Fruit fly (Drosophila melanogaster): ENCODE measurements around the gene BTBD9.

BTBD9 gene

dm6 chrX:10774957-10775682 is 6.8 kb downstream of the BTBD9 start:
- TF ChIP-seq CG8478 (optimal IDR thresholded peaks at IDR 0.05) (no peak), CTCF (optimal IDR thresholded peaks at IDR 0.05) (no peak)

DNA sequence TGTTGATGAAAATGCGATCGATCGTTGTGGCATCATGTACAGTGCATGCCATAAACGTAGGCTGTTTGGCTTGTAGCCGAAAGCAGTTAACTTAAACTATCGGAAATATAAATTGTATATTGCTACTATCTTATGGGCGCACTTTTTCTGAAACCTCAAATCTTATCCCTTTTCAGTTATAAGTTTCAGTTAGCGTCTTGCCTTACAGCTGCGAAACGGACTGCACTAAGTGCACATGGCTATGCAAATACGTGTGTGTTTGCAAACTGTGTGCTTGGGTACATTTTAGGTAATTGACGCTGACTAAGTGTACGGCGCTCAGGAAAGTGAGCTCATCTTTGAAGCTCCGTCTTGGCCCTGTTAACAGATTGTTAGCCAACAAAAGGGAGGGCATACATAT is 7.4 kb downstream of the BTBD9 start:
- TF ChIP-seq CG8478 (optimal IDR thresholded peaks at IDR 0.05) = no peak
- TF ChIP-seq CTCF (optimal IDR thresholded peaks at IDR 0.05) = no peak

- no peak for TF ChIP-seq CTCF (optimal IDR thresholded peaks at IDR 0.05)
- no peak for TF ChIP-seq CG8478 (optimal IDR thresholded peaks at IDR 0.05)
These were observed 15.2 kb downstream of the BTBD9 start for dm6 chrX:10783374-10784064.

DNA sequence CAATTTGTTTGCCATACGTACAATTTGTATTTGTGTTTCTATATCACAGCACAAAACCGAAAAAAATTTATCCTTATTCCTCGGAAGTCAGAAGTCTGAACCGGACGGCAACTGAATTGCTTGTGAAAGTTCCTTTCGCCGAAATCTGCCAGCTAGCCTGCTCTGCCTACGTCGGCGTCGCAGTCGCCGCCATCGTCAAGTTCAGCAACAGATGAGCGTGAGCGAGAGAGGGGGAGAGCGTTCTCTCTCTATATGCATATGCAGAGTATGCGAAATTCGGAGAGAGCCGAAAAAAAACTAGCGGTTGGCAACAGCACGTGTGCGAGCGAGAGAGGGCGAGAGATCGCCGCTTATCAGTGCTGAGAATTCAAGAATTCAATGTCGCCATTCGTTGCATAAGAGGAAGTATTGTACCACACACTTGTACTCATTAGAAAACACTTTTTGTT is 16.0 kb downstream of the BTBD9 start:
- TF ChIP-seq CTCF (optimal IDR thresholded peaks at IDR 0.05) = no peak
- no peak for TF ChIP-seq CG8478 (optimal IDR thresholded peaks at IDR 0.05)

DNA sequence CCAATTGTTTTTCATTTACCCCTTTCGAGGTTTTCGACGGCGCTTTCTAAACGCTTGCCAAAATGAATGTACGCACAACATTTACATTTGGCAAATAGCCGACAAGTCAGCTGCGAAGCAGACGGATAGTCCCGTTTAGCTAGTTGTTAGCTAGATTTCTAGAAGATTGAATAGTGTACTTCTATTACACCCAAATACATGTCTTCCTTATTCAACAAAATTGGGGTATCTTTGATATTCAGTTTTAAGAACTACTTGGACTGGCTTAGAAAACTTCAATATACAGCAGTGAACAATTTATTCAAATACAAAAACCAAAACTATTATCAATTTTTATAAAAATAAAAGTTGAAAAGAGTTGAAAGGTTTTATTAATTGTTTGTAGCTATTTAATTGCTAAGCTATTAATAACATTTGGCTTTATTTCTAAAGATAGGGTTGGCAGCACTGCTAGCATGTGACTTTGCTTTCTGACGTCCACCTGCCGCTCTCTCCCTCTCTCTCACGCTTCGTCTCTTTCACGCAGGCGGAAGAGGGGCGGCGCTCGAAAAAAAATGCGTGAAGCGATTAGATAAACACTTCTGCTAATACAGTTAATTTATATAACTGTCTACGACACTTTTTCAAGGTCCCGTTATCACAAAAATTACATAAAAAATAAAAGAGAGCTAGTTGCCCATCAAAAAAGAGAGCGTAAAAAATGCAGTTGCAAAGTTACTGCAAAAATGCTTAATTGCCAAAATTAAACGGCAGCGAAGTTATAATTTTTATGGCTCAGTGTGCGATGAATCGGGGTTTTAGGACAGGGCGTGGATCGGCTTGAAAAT is 16.7 kb downstream of the BTBD9 start:
- TF ChIP-seq CG8478 (optimal IDR thresholded peaks at IDR 0.05) (no peak), CTCF (optimal IDR thresholded peaks at IDR 0.05) (no peak)

dm6 chrX:10785920-10786361 is 17.6 kb downstream of the BTBD9 start:
- TF ChIP-seq CG8478 (optimal IDR thresholded peaks at IDR 0.05) (no peak), CTCF (optimal IDR thresholded peaks at IDR 0.05) (no peak)

- TF ChIP-seq CG8478 (optimal IDR thresholded peaks at IDR 0.05) (no peak), CTCF (optimal IDR thresholded peaks at IDR 0.05) (no peak)
These were observed 18.2 kb downstream of the BTBD9 start, which contains the start of the genes Ant2 and sesB for dm6 chrX:10786443-10787097. Ant2 (minus strand) TSS chrX:10786907. sesB (minus strand) TSS chrX:10786958.

DNA sequence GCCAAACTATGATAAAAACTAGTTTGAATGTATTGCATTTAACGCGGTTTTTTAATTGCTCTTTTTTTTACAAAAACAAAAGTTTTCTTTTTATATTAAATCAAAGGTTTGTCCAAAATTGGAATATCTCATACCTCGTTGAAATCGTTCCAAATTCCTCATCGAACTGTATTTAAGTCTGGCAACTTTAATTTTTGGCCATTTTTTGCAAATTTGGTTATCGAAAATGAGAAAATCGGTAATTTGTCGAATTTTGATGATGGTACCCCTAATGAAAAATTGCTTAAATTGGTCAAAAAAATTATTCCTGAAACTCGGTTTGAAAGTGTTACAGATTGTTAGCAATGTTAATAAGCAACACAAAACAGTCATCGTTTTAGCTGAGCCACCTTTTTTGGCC is 19.0 kb downstream of the BTBD9 start:
- TF ChIP-seq CTCF (optimal IDR thresholded peaks at IDR 0.05) = no peak
- TF ChIP-seq CG8478 (optimal IDR thresholded peaks at IDR 0.05) = no peak

DNA sequence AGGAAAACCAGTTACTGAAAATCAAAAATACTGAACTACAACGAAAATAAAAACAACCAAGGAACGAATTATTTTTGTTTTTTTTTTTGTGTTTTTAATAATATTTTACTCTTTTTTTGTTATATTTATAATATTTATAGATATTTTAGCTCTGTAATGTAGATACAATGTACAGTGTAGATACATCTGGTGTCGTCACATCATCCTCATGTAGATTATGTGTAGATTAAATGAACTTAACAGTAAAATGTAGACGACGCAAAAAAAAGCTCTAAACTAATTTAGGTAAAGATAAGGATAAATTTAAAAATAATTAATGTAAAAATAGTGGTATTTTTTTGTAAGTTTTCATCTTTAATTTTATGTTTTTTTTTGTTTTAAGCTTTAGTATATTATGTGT is 20.9 kb downstream of the BTBD9 start:
- TF ChIP-seq CTCF (optimal IDR thresholded peaks at IDR 0.05) = no peak
- TF ChIP-seq CG8478 (optimal IDR thresholded peaks at IDR 0.05) = no peak

dm6 chrX:10801033-10801432 is 32.7 kb downstream of the BTBD9 start:
- no peak for TF ChIP-seq CG8478 (optimal IDR thresholded peaks at IDR 0.05)
- TF ChIP-seq CTCF (optimal IDR thresholded peaks at IDR 0.05) = no peak

- TF ChIP-seq CG8478 (optimal IDR thresholded peaks at IDR 0.05) = no peak
- TF ChIP-seq CTCF (optimal IDR thresholded peaks at IDR 0.05) = no peak
These were observed 33.6 kb downstream of the BTBD9 start for dm6 chrX:10801827-10802456.

- TF ChIP-seq CTCF (optimal IDR thresholded peaks at IDR 0.05) (no peak), CG8478 (optimal IDR thresholded peaks at IDR 0.05) (no peak)
These were observed 34.4 kb downstream of the BTBD9 start for dm6 chrX:10802457-10803378.

DNA sequence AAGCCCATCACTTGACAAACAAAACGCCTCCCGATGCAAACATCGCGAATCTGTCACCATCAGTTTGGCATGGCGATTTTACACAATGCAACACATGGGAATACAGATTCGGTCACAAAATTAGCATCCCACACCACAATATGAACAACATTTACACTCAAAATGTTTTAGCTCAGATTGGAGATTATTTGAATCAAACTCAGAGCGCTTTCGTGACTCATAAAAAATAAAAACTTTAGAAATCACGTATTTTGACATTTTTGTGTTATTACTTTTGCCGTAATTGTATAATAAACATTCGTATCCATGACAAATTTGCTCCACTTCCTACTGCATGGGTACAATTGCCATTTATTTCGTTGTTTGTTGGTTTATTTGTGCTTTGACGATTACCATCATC is 35.7 kb downstream of the BTBD9 start:
- TF ChIP-seq CTCF (optimal IDR thresholded peaks at IDR 0.05) (no peak), CG8478 (optimal IDR thresholded peaks at IDR 0.05) (no peak)
